Fruit fly (Drosophila melanogaster): ENCODE measurements around the gene pira.

Gene pira

DNA sequence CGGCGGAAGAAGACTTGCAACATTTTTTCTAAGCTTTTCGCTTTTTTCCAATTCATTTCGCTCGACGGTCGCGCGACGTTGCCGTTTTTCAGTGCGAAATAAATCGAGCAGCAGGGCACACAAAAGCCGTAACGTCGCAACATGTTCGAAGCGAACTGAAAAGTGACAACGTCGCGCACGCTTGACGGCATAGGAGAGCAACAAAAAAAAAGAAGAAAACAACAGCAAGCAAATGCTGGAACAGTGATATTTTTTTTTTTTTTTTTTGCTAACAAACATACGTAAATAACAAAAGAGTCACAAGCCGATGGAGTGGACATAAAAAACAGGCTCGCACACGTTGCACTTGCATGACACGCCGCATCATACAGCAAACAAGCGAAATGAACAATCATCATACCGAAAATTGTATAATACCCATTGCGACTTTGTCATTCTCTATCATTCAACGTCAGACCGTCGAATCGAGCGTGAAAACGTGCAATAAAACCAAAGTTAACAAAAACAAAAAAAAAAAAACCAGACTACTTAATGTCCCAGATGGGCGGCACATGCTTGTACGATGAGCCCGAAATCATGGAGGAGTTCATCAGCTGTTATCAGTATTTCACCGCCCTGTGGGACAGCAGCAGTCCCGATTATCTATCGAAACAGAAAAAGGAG lies 19.3 kb downstream of the pira start, which contains the start of gene CG4004 (continued):
- peak; percentile 73 for TF ChIP-seq CG6276 (GFP tag; optimal IDR thresholded peaks at IDR 0.05)
- peak; percentile 40 for TF ChIP-seq Gug (GFP tag; IDR thresholded peaks at IDR 0.05)
- TF ChIP-seq CG11902 (GFP tag; optimal IDR thresholded peaks at IDR 0.05) = no peak
- TF ChIP-seq Sox14 (GFP tag; optimal IDR thresholded peaks at IDR 0.05) = peak; percentile 47
- peak; percentile 83 for TF ChIP-seq eg (GFP tag; IDR thresholded peaks at IDR 0.05)
- TF ChIP-seq CG10669 (GFP tag; optimal IDR thresholded peaks at IDR 0.05) = no peak
- peak; percentile 7 for TF ChIP-seq Sox102F (GFP tag; optimal IDR thresholded peaks at IDR 0.05)
- no peak for TF ChIP-seq fd85E (GFP tag; optimal IDR thresholded peaks at IDR 0.05)
- no peak for TF ChIP-seq salr (GFP tag; optimal IDR thresholded peaks at IDR 0.05)
- TF ChIP-seq CG34406 (GFP tag; optimal IDR thresholded peaks at IDR 0.05) = no peak
- no peak for TF ChIP-seq Hr38 (GFP tag; optimal IDR thresholded peaks at IDR 0.05)
- TF ChIP-seq Sox15 (GFP tag; optimal IDR thresholded peaks at IDR 0.05) = no peak

DNA sequence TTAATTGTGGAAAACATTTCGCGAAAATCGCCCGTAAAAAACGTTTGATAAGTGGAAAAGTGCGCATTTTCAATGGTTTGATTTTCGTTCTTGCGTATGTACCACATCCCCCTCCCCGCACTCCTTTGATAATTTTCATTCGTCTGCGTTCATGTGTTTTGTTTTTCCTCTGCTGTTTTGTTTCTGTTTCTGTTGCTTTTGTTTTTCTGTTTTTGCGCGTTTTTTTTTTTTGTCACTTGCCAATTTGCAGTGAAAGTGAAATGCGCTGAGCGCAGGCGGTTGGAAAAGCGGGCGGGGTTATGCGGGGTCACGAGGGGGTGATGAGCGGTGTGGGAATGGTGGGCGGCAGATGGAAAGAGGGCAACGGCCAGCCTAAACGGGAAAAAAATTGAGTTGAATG lies 20.1 kb downstream of the pira start:
- TF ChIP-seq Sox14 (GFP tag; optimal IDR thresholded peaks at IDR 0.05) (no peak), Gug (GFP tag; IDR thresholded peaks at IDR 0.05) (0 out of 2 replicates have a peak, but pooled peaks have one; percentile 24), CG8119 (GFP tag; IDR thresholded peaks at IDR 0.05) (peak; percentile 56; the same call in 2 of the 3 replicates), CG15336 (GFP tag; IDR thresholded peaks at IDR 0.05) (peak; percentile 28), eg (GFP tag; IDR thresholded peaks at IDR 0.05) (peak; percentile 88), CG6163 (GFP tag; IDR thresholded peaks at IDR 0.05) (peak; percentile 73), Hr4 (GFP tag; optimal IDR thresholded peaks at IDR 0.05) (no peak), ss (GFP tag; optimal IDR thresholded peaks at IDR 0.05) (peak in 1 of 2 experiments; percentile 18)

DNA sequence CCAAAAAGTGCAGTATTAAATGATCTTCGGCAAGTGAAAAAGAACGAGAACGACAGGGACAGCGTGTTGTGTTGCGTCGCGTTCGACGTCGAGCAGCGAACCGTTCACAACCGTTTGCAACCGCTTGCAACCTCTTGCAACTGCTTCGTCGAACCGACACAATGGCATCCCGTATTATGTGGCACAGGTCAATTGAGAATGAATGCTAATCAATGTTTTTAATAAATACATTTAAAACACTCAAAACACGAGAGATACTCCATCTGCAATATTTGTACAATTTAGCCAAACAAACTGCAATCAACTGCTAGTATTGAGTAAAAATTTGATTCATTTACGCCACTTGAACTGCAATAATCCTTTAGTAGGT lies 20.8 kb downstream of the pira start:
- peak; percentile 13 for TF ChIP-seq CG6808 (GFP tag; optimal IDR thresholded peaks at IDR 0.05)
- TF ChIP-seq CG4318 (GFP tag; optimal IDR thresholded peaks at IDR 0.05) = no peak
- no peak for TF ChIP-seq Hr4 (GFP tag; optimal IDR thresholded peaks at IDR 0.05)
- TF ChIP-seq svp (GFP tag) = peak; percentile 34
- TF ChIP-seq CG15336 (GFP tag; IDR thresholded peaks at IDR 0.05) = peak; percentile 1; the same call in 1 of the 2 replicates

DNA sequence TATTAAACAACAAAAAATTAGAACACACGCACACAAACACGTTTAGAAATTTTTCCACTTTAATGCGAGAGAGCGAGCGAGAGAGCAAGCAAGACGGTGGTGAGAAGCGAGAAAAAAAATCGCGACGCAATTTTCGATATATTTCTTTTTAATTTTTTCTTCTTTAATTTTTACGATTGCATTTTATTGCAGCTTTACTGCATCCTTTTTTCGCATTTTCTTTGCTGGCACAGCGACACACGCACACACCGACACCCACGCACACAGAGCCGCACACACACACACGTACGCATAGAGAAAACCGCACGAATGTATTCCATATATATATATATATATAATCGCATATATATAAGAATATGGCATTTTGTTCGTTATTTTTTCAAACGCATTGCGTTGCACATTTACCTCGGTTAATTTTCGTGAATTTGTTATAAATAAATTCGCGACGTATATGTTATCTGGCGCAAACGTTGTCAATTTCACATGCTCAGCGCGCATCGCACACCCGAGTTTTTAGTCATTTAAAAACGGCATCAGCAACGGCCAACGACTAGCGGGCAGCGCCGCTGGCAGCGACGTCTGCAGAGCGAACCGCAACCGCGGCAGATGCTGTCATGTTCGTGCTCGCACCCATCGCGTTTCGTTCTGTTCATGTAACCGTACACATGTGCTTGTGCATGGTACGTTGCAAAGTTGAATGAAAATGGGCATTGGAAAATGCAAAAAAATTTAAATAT lies 21.3 kb downstream of the pira start, which contains the start of gene Smr:
Gene Smr (minus strand): TSS at position 705 of the 737 bp plus-strand sequence.
- TF ChIP-seq eg (GFP tag; IDR thresholded peaks at IDR 0.05) (peak; percentile 33; the same call in 1 of the 3 replicates), Eip78C (GFP tag) (peak; percentile 57), Hr4 (GFP tag; optimal IDR thresholded peaks at IDR 0.05) (no peak), svp (GFP tag) (peak; percentile 78), CG11902 (GFP tag; optimal IDR thresholded peaks at IDR 0.05) (no peak), ss (GFP tag; optimal IDR thresholded peaks at IDR 0.05) (peak; percentile 29 to 36), Sox102F (GFP tag; optimal IDR thresholded peaks at IDR 0.05) (no peak), CG6854 (GFP tag; optimal IDR thresholded peaks at IDR 0.05) (peak; percentile 10), vri (GFP tag; optimal IDR thresholded peaks at IDR 0.05) (no peak), dac (GFP tag; optimal IDR thresholded peaks at IDR 0.05) (no peak), fkh (GFP tag; optimal IDR thresholded peaks at IDR 0.05) (peak; percentile 27), CG15336 (GFP tag; IDR thresholded peaks at IDR 0.05) (0 out of 2 replicates have a peak, but pooled peaks have one; percentile 28), dsx (GFP tag; optimal IDR thresholded peaks at IDR 0.05; ENCODE audit: poor library complexity, severe bottlenecking) (peak; percentile 47), CG9139 (GFP tag; optimal IDR thresholded peaks at IDR 0.05) (peak; percentile 10), net (GFP tag; optimal IDR thresholded peaks at IDR 0.05) (peak; percentile 32), Eip93F (GFP tag; optimal IDR thresholded peaks at IDR 0.05) (peak; percentile 23)

DNA sequence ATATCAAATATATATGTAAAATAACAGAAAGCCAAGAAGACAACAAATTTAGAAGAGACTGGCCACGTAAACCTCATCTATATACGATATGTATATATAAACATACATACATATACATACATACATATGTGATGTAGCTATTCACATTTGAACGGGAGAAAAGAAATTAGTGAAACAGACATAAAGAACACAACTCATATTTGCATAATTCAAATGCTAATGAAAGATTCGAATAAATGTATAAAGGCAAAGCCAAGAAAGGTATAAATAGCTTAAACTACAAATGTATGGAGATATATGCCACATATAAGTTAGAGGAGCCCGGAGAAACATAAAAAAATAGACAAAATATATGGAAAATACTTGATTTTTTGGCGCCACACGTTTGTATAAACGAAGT lies 23.0 kb downstream of the pira start:
- no peak for TF ChIP-seq CG10631 (GFP tag; optimal IDR thresholded peaks at IDR 0.05)
- TF ChIP-seq CG16779 (tag; optimal IDR thresholded peaks at IDR 0.05) = no peak
- TF ChIP-seq svp (GFP tag) = no peak
- no peak for TF ChIP-seq CG31627 (GFP tag; optimal IDR thresholded peaks at IDR 0.05)
- TF ChIP-seq Ets96B (tag; optimal IDR thresholded peaks at IDR 0.05) = no peak
- no peak for TF ChIP-seq Blimp-1 (GFP tag; optimal IDR thresholded peaks at IDR 0.05)
- no peak for TF ChIP-seq CG32006 (GFP tag; optimal IDR thresholded peaks at IDR 0.05)
- TF ChIP-seq CG4318 (GFP tag; optimal IDR thresholded peaks at IDR 0.05) = no peak
- TF ChIP-seq Smox (GFP tag; optimal IDR thresholded peaks at IDR 0.05) = no peak
- TF ChIP-seq spab (GFP tag; optimal IDR thresholded peaks at IDR 0.05) = no peak
- no peak for TF ChIP-seq CG11294 (GFP tag; IDR thresholded peaks at IDR 0.05)
- TF ChIP-seq CG7368 (GFP tag; optimal IDR thresholded peaks at IDR 0.05) = no peak
- TF ChIP-seq CG6276 (GFP tag; optimal IDR thresholded peaks at IDR 0.05) = no peak

Measured in whole organism, prepupa.